Fruit fly (Drosophila melanogaster): Measurements from ENCODE around the gene Gr89a.
A peak's percentile ranks its signal among the peaks of the same experiment; 100 is the strongest.

The Gr89a gene

dm6 chr3R:16449187-16449973 lies 49.4 kb downstream of the Gr89a start (continued):
- TF ChIP-seq esn (GFP tag; optimal IDR thresholded peaks at IDR 0.05), result peak; percentile 92
- TF ChIP-seq Gug (GFP tag; IDR thresholded peaks at IDR 0.05), result peak; percentile 99
- peak; percentile 99 for TF ChIP-seq CG10631 (GFP tag; optimal IDR thresholded peaks at IDR 0.05)
- peak; percentile 95 for TF ChIP-seq CG8319 (GFP tag; optimal IDR thresholded peaks at IDR 0.05)
- TF ChIP-seq CG16779 (tag; optimal IDR thresholded peaks at IDR 0.05), result peak; percentile 94
- peak; percentile 97 for TF ChIP-seq net (GFP tag; optimal IDR thresholded peaks at IDR 0.05)
- peak; percentile 97 for TF ChIP-seq Lpt (GFP tag; optimal IDR thresholded peaks at IDR 0.05)
- TF ChIP-seq CG10669 (GFP tag; optimal IDR thresholded peaks at IDR 0.05), result peak; percentile 99
- peak; percentile 97 for TF ChIP-seq CG9139 (GFP tag; optimal IDR thresholded peaks at IDR 0.05)
- TF ChIP-seq Eip78C (GFP tag), result peak; percentile 99

dm6 chr3R:16448378-16449134 lies 50.2 kb downstream of the Gr89a start:
- TF ChIP-seq fkh (GFP tag; optimal IDR thresholded peaks at IDR 0.05) (no peak), CG6276 (GFP tag; optimal IDR thresholded peaks at IDR 0.05) (peak; percentile 93), vri (GFP tag; optimal IDR thresholded peaks at IDR 0.05) (no peak), CG6163 (GFP tag; IDR thresholded peaks at IDR 0.05) (peak; percentile 90), salr (GFP tag; optimal IDR thresholded peaks at IDR 0.05) (peak; percentile 87 to 89), CG6808 (GFP tag; optimal IDR thresholded peaks at IDR 0.05) (peak; percentile 79), CG4318 (GFP tag; optimal IDR thresholded peaks at IDR 0.05) (no peak), CG3919 (GFP tag; optimal IDR thresholded peaks at IDR 0.05) (no peak), Hr38 (GFP tag; optimal IDR thresholded peaks at IDR 0.05) (peak; percentile 43), CG6792 (GFP tag; optimal IDR thresholded peaks at IDR 0.05) (no peak), CG31627 (GFP tag; optimal IDR thresholded peaks at IDR 0.05) (no peak), Blimp-1 (GFP tag; optimal IDR thresholded peaks at IDR 0.05) (no peak), CG8119 (GFP tag; IDR thresholded peaks at IDR 0.05) (peak; percentile 80), OdsH (GFP tag; optimal IDR thresholded peaks at IDR 0.05) (no peak), lz (GFP tag; optimal IDR thresholded peaks at IDR 0.05) (no peak), CG6854 (GFP tag; optimal IDR thresholded peaks at IDR 0.05) (no peak), CG7368 (GFP tag; optimal IDR thresholded peaks at IDR 0.05) (no peak), CG8319 (GFP tag; optimal IDR thresholded peaks at IDR 0.05) (no peak), CG8632 (GFP tag; optimal IDR thresholded peaks at IDR 0.05) (no peak), topi (GFP tag; optimal IDR thresholded peaks at IDR 0.05) (no peak), CG11294 (GFP tag; IDR thresholded peaks at IDR 0.05) (peak; percentile 79), esn (GFP tag; optimal IDR thresholded peaks at IDR 0.05) (no peak), Sox102F (GFP tag; optimal IDR thresholded peaks at IDR 0.05) (no peak), cyc (GFP tag; optimal IDR thresholded peaks at IDR 0.05) (no peak), Sox14 (GFP tag; optimal IDR thresholded peaks at IDR 0.05) (no peak), CG9139 (GFP tag; optimal IDR thresholded peaks at IDR 0.05) (no peak), CG32006 (GFP tag; optimal IDR thresholded peaks at IDR 0.05) (peak; percentile 78), fd85E (GFP tag; optimal IDR thresholded peaks at IDR 0.05) (no peak), CG1621 (tag; optimal IDR thresholded peaks at IDR 0.05) (peak; percentile 61), fd59A (GFP tag; optimal IDR thresholded peaks at IDR 0.05) (no peak), CG11762 (GFP tag; optimal IDR thresholded peaks at IDR 0.05; ENCODE audit: insufficient read depth) (peak; percentile 68), Smox (GFP tag; optimal IDR thresholded peaks at IDR 0.05) (no peak), CG10631 (GFP tag; optimal IDR thresholded peaks at IDR 0.05) (no peak), Sox15 (GFP tag; optimal IDR thresholded peaks at IDR 0.05) (no peak), Hr39 (GFP tag; optimal IDR thresholded peaks at IDR 0.05) (no peak), Gug (GFP tag; IDR thresholded peaks at IDR 0.05) (peak; percentile 92), CG15336 (GFP tag; IDR thresholded peaks at IDR 0.05) (peak; percentile 88), CG16779 (tag; optimal IDR thresholded peaks at IDR 0.05) (peak; percentile 68), Eip93F (GFP tag; optimal IDR thresholded peaks at IDR 0.05) (no peak), svp (GFP tag) (no peak), spab (GFP tag; optimal IDR thresholded peaks at IDR 0.05) (no peak), Ets96B (tag; optimal IDR thresholded peaks at IDR 0.05) (peak; percentile 6), net (GFP tag; optimal IDR thresholded peaks at IDR 0.05) (no peak), pdm3 (GFP tag; optimal IDR thresholded peaks at IDR 0.05) (no peak)
